Worm (Caenorhabditis elegans) whole organism, L4 larva: ENCODE measurements around the gene ttr-16.

ENCODE experiments used
- T20F7.1 ChIP-seq: fragments of 200-800 bp; sonication (Bioruptor generic); optimal IDR thresholded peaks from 2 replicates; lab custom pipeline; 2018; ENCODE audit warnings: mild to moderate bottlenecking, missing genetic modification characterization, missing compliant biosample characterization
- T26A8.4 ChIP-seq: fragments of 200-800 bp; sonication (Bioruptor generic); IDR thresholded peaks from 2 replicates; pipeline ENCODE4 v1.3.6; 2022; ENCODE audit warnings: missing genetic modification characterization, missing compliant biosample characterization
- ZK337.2 ChIP-seq: fragments of 200-800 bp; sonication (Bioruptor generic); IDR thresholded peaks from 2 replicates; pipeline ENCODE4 v1.3.6; 2022; ENCODE audit warnings: missing genetic modification reagents, missing genetic modification characterization, missing compliant biosample characterization
- ceh-20 ChIP-seq: fragments of 200-800 bp; sonication (Bioruptor generic); IDR thresholded peaks from 2 replicates; pipeline ENCODE4 v1.3.6; 2022; ENCODE audit warnings: missing genetic modification reagents, missing genetic modification characterization, missing compliant biosample characterization
- ceh-28 ChIP-seq: fragments of 150-350 bp; optimal IDR thresholded peaks from 2 replicates; lab custom pipeline; 2014; ENCODE audit warnings: missing biosample characterization, missing genetic modification reagents, missing genetic modification characterization
- ceh-32 ChIP-seq: sonication (generic microtip); optimal IDR thresholded peaks from 2 replicates; lab custom pipeline; 2016; ENCODE audit warnings: mild to moderate bottlenecking, missing genetic modification characterization, missing compliant biosample characterization; ENCODE audit not compliant: poor library complexity
- daf-16 ChIP-seq, 3 experiments: sonication (generic microtip); optimal IDR thresholded peaks; 2 replicates each; lab custom pipeline; 2016 to 2017; ENCODE audit warnings: missing genetic modification characterization in 3 of 3, missing genetic modification reagents in 3 of 3, mild to moderate bottlenecking in 2 of 3, missing compliant biosample characterization in 2 of 3, missing biosample characterization in 1 of 3, moderate library complexity in 1 of 3
- dmd-8 ChIP-seq: fragments of 200-800 bp; sonication (Bioruptor generic); IDR thresholded peaks from 2 replicates; pipeline ENCODE4 v1.3.6; 2022; ENCODE audit warnings: missing genetic modification characterization, missing compliant biosample characterization
- dmd-9 ChIP-seq: fragments of 200-800 bp; sonication (Bioruptor generic); IDR thresholded peaks from 2 replicates; pipeline ENCODE4 v1.3.6; 2022; ENCODE audit warnings: missing genetic modification reagents, missing genetic modification characterization, missing compliant biosample characterization
- dpl-1 ChIP-seq: fragments of 150-350 bp; optimal IDR thresholded peaks from 2 replicates; lab custom pipeline; 2014; ENCODE audit warnings: missing biosample characterization, missing genetic modification reagents, missing genetic modification characterization
- duxl-1 ChIP-seq: sonication (generic microtip); optimal IDR thresholded peaks from 2 replicates; lab custom pipeline; 2016; ENCODE audit warnings: mild to moderate bottlenecking, missing genetic modification characterization, moderate library complexity, missing compliant biosample characterization; ENCODE audit not compliant: poor library complexity
- fkh-10 ChIP-seq: fragments of 150-350 bp; optimal IDR thresholded peaks from 2 replicates; lab custom pipeline; 2014; ENCODE audit warnings: missing biosample characterization, missing genetic modification reagents, missing genetic modification characterization
- fos-1 ChIP-seq: fragments of 150-350 bp; optimal IDR thresholded peaks from 2 replicates; lab custom pipeline; 2014; ENCODE audit warnings: missing biosample characterization, missing genetic modification characterization
- hlh-11 ChIP-seq: fragments of 200-800 bp; sonication (Bioruptor generic); optimal IDR thresholded peaks from 2 replicates; lab custom pipeline; 2018; ENCODE audit warnings: mild to moderate bottlenecking, missing genetic modification characterization, missing compliant biosample characterization
- hlh-30 ChIP-seq: sonication (generic microtip); optimal IDR thresholded peaks from 2 replicates; lab custom pipeline; 2017; ENCODE audit warnings: antibody characterized with exemption, mild to moderate bottlenecking, missing genetic modification characterization, missing compliant biosample characterization; ENCODE audit not compliant: insufficient read depth
- hmg-1.1 ChIP-seq: fragments of 200-800 bp; sonication (Bioruptor generic); IDR thresholded peaks from 2 replicates; pipeline ENCODE4 v1.3.6; 2022; ENCODE audit warnings: missing genetic modification reagents, missing genetic modification characterization, missing compliant biosample characterization
- jun-1 ChIP-seq: fragments of 150-350 bp; optimal IDR thresholded peaks from 2 replicates; lab custom pipeline; 2014; ENCODE audit warnings: missing biosample characterization, missing genetic modification reagents, missing genetic modification characterization
- lin-1 ChIP-seq: fragments of 200-800 bp; sonication (Bioruptor generic); IDR thresholded peaks from 2 replicates; pipeline ENCODE4 v1.3.6; 2022; ENCODE audit warnings: missing genetic modification reagents, missing genetic modification characterization, missing compliant biosample characterization
- lin-15B ChIP-seq: fragments of 150-350 bp; sonication (generic microtip); optimal IDR thresholded peaks from 3 replicates; lab custom pipeline; 2014; ENCODE audit warnings: missing biosample characterization, missing genetic modification characterization
- lin-29 ChIP-seq: fragments of 200-800 bp; sonication (Bioruptor generic); IDR thresholded peaks from 2 replicates; pipeline ENCODE4 v1.3.6; 2022; ENCODE audit warnings: missing genetic modification reagents, missing genetic modification characterization, missing compliant biosample characterization
- lir-3 ChIP-seq: sonication (generic microtip); optimal IDR thresholded peaks from 2 replicates; lab custom pipeline; 2016; ENCODE audit warnings: mild to moderate bottlenecking, missing genetic modification characterization, missing compliant biosample characterization
- madf-5 ChIP-seq, 2 experiments: fragments of 200-800 bp; sonication (Bioruptor generic); IDR thresholded peaks; 2 replicates each; pipeline ENCODE4 v1.3.6; 2022; ENCODE audit warnings: missing compliant biosample characterization in 2 of 2, missing genetic modification characterization in 2 of 2
- madf-9 ChIP-seq: fragments of 200-800 bp; sonication (Bioruptor generic); conservative IDR thresholded peaks from 2 replicates; pipeline ENCODE4 v1.3.6; 2022; ENCODE audit warnings: missing genetic modification reagents, missing genetic modification characterization, missing compliant biosample characterization
- mdl-1 ChIP-seq, 2 experiments: fragments of 150-350 bp in 1 of 2; sonication (generic microtip) in 1 of 2; optimal IDR thresholded peaks; 2 replicates each; lab custom pipeline; 2014 to 2017; ENCODE audit warnings: missing biosample characterization in 2 of 2, missing genetic modification characterization in 2 of 2
- mdt-29 ChIP-seq: fragments of 200-800 bp; sonication (Bioruptor generic); IDR thresholded peaks from 2 replicates; pipeline ENCODE4 v1.3.6; 2022; ENCODE audit warnings: missing genetic modification reagents, missing genetic modification characterization, missing compliant biosample characterization
- mes-2 ChIP-seq: sonication (generic microtip); optimal IDR thresholded peaks from 2 replicates; lab custom pipeline; 2016; ENCODE audit warnings: missing genotype, mild to moderate bottlenecking, missing genetic modification characterization, missing compliant biosample characterization; ENCODE audit not compliant: poor library complexity, severe bottlenecking
- mxl-2 ChIP-seq: fragments of 200-800 bp; sonication (Bioruptor generic); conservative IDR thresholded peaks from 2 replicates; pipeline ENCODE4 v1.3.6; 2022; ENCODE audit warnings: missing genetic modification reagents, missing genetic modification characterization, missing compliant biosample characterization
- nhr-10 ChIP-seq: fragments of 150-350 bp; optimal IDR thresholded peaks from 2 replicates; lab custom pipeline; 2014; ENCODE audit warnings: missing biosample characterization, missing genetic modification characterization
- nhr-111 ChIP-seq: fragments of 200-800 bp; sonication (Bioruptor generic); optimal IDR thresholded peaks from 2 replicates; lab custom pipeline; 2018; ENCODE audit warnings: mild to moderate bottlenecking, missing genetic modification characterization, missing compliant biosample characterization
- nhr-237 ChIP-seq: sonication (generic microtip); optimal IDR thresholded peaks from 2 replicates; lab custom pipeline; 2017; ENCODE audit warnings: missing biosample characterization, missing genetic modification characterization
- nhr-25 ChIP-seq: sonication (generic microtip); optimal IDR thresholded peaks from 2 replicates; lab custom pipeline; 2017; ENCODE audit warnings: missing genetic modification characterization, mild to moderate bottlenecking, missing compliant biosample characterization, antibody characterized with exemption, moderate library complexity, borderline replicate concordance; ENCODE audit not compliant: insufficient read depth
- nhr-28 ChIP-seq: fragments of 150-350 bp; optimal IDR thresholded peaks from 2 replicates; lab custom pipeline; 2014; ENCODE audit warnings: missing biosample characterization, missing genetic modification characterization
- nhr-42 ChIP-seq: fragments of 200-800 bp; sonication (Bioruptor generic); IDR thresholded peaks from 2 replicates; pipeline ENCODE4 v1.3.6; 2022; ENCODE audit warnings: missing genetic modification characterization, missing compliant biosample characterization
- nhr-48 ChIP-seq: sonication (generic microtip); optimal IDR thresholded peaks from 2 replicates; lab custom pipeline; 2016; ENCODE audit warnings: mild to moderate bottlenecking, missing genetic modification characterization, missing compliant biosample characterization
- pha-4 ChIP-seq, 2 experiments: fragments of 150-350 bp in 1 of 2; fragments of 200-800 bp in 1 of 2; sonication (Bioruptor generic) in 1 of 2; IDR thresholded peaks in 1 of 2; optimal IDR thresholded peaks in 1 of 2; 2 replicates each; pipeline versions ENCODE4 v1.3.6 to Lab custom; 2014 to 2022; ENCODE audit warnings: missing genetic modification characterization in 2 of 2, missing genetic modification reagents in 2 of 2, missing biosample characterization in 1 of 2, missing compliant biosample characterization in 1 of 2
- php-3 ChIP-seq: fragments of 200-800 bp; sonication (Bioruptor generic); IDR thresholded peaks from 2 replicates; pipeline ENCODE4 v1.3.6; 2022; ENCODE audit warnings: missing genetic modification reagents, missing genetic modification characterization, missing compliant biosample characterization
- pqm-1 ChIP-seq: sonication (generic microtip); optimal IDR thresholded peaks from 2 replicates; lab custom pipeline; 2017; ENCODE audit warnings: missing biosample characterization, missing genetic modification characterization
- rbr-2 ChIP-seq: sonication (generic microtip); optimal IDR thresholded peaks from 2 replicates; lab custom pipeline; 2016; ENCODE audit warnings: missing genotype, missing genetic modification characterization, missing compliant biosample characterization
- sdz-12 ChIP-seq: fragments of 200-800 bp; sonication (Bioruptor generic); optimal IDR thresholded peaks from 2 replicates; lab custom pipeline; 2018; ENCODE audit warnings: mild to moderate bottlenecking, missing genetic modification characterization, missing compliant biosample characterization
- skn-1 ChIP-seq: fragments of 150-350 bp; optimal IDR thresholded peaks from 2 replicates; lab custom pipeline; 2014; ENCODE audit warnings: missing biosample characterization, missing genetic modification characterization
- spr-1 ChIP-seq: sonication (generic microtip); optimal IDR thresholded peaks from 2 replicates; lab custom pipeline; 2016; ENCODE audit warnings: mild to moderate bottlenecking, missing genetic modification characterization, missing compliant biosample characterization
- tra-1 ChIP-seq: fragments of 200-800 bp; sonication (Bioruptor generic); IDR thresholded peaks from 2 replicates; pipeline ENCODE4 v1.3.6; 2022; ENCODE audit warnings: missing genetic modification reagents, missing genetic modification characterization, missing compliant biosample characterization
- zfp-2 ChIP-seq: sonication (generic microtip); optimal IDR thresholded peaks from 2 replicates; lab custom pipeline; 2016; ENCODE audit warnings: mild to moderate bottlenecking, missing genetic modification characterization, missing compliant biosample characterization
- zfp-3 ChIP-seq: fragments of 200-800 bp; sonication (Bioruptor generic); conservative IDR thresholded peaks from 2 replicates; pipeline ENCODE4 v1.3.6; 2022; ENCODE audit warnings: missing genetic modification reagents, missing genetic modification characterization, missing compliant biosample characterization
- ztf-11 ChIP-seq: fragments of 150-350 bp; optimal IDR thresholded peaks from 2 replicates; lab custom pipeline; 2014; ENCODE audit warnings: missing biosample characterization, missing genetic modification characterization
- ztf-7 ChIP-seq: fragments of 150-350 bp; optimal IDR thresholded peaks from 2 replicates; lab custom pipeline; 2014; ENCODE audit warnings: missing biosample characterization, missing genetic modification characterization

Gene ttr-16

ce11 chrIV:11026648-11027047 is 37.3 kb downstream of the ttr-16 start (continued):
- TF ChIP-seq mes-2 (tag; lab: Kevin White, UChicago), result peak; percentile 15
- peak; percentile 14; the same call in 1 of the 2 replicates for TF ChIP-seq hmg-1.1
- TF ChIP-seq fkh-10 (GFP tag; lab: Kevin White, UChicago), result peak; percentile 32
- no peak for TF ChIP-seq zfp-2 (tag; lab: Kevin White, UChicago)
- no peak for TF ChIP-seq fos-1 (tag; lab: Kevin White, UChicago)
- no peak for TF ChIP-seq lin-1 (GFP tag; lab: Robert Waterston, UW)
- TF ChIP-seq lir-3 (tag; lab: Kevin White, UChicago), result no peak
- no peak for TF ChIP-seq pqm-1 (tag; lab: Kevin White, UChicago)
- TF ChIP-seq lin-15B, result no peak
- TF ChIP-seq mdl-1 (tag; optimal IDR thresholded peaks at IDR 0.05; lab: Kevin White, UChicago), result no peak
- TF ChIP-seq T26A8.4 (GFP tag; lab: Robert Waterston, UW), result peak; percentile 12; the same call in 1 of the 2 replicates
- peak; percentile 18 for TF ChIP-seq nhr-28 (tag; lab: Kevin White, UChicago)
- TF ChIP-seq ZK337.2 (GFP tag; lab: Robert Waterston, UW), result no peak
- TF ChIP-seq nhr-25 (tag; lab: Kevin White, UChicago), result no peak
- TF ChIP-seq ztf-11 (tag; lab: Kevin White, UChicago), result no peak
- no peak for TF ChIP-seq dmd-9
- peak; percentile 29; the same call in 1 of the 2 replicates for TF ChIP-seq tra-1 (GFP tag; lab: Robert Waterston, UW)
- peak; percentile 19 for TF ChIP-seq nhr-111
- TF ChIP-seq dmd-8 (GFP tag; lab: Robert Waterston, UW), result no peak
- no peak for TF ChIP-seq sdz-12
- TF ChIP-seq skn-1 (tag; lab: Kevin White, UChicago), result no peak
- no peak for TF ChIP-seq zfp-3 (GFP tag; lab: Robert Waterston, UW)
- TF ChIP-seq lin-29 (GFP tag; lab: Robert Waterston, UW), result no peak
- TF ChIP-seq madf-9 (GFP tag; lab: Robert Waterston, UW), result no peak
- no peak for TF ChIP-seq nhr-48 (tag; lab: Kevin White, UChicago)
- TF ChIP-seq hlh-30 (tag; lab: Kevin White, UChicago), result no peak
- no peak for TF ChIP-seq duxl-1 (tag; lab: Kevin White, UChicago)
- no peak for TF ChIP-seq mxl-2
- TF ChIP-seq dpl-1 (GFP tag; lab: Kevin White, UChicago), result peak; percentile 23
- peak; percentile 7; the same call in 1 of the 2 replicates for TF ChIP-seq ceh-20 (GFP tag; lab: Robert Waterston, UW)
- peak; percentile 19 for TF ChIP-seq hlh-11 (tag; lab: Kevin White, UChicago)

DNA sequence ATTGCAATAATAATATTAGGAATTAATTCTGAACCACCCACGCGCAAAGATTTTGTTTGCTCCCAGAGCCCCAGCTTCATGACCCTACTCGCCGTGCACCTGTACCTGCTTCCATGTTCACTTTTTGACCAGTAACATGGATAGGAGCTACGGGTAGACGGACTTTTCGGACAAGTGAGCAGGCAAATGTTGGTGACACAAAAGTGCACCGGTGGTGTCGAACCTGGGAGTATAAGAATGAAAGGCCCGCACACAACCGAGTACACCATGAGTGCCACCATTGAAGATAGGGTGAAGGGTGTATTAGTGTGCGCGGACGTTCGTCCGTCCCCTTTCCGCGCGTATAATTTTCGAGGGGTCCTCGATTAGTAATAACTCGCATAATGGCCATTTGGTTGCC is 38.0 kb downstream of the ttr-16 start:
- no peak for TF ChIP-seq jun-1 (tag; lab: Kevin White, UChicago)
- peak; percentile 57; the same call in 1 of the 2 replicates for TF ChIP-seq mdt-29 (GFP tag; lab: Robert Waterston, UW)
- peak; percentile 42 for TF ChIP-seq rbr-2
- peak; percentile 31 for TF ChIP-seq T20F7.1
- TF ChIP-seq lir-3 (tag; lab: Kevin White, UChicago), result peak; percentile 17
- TF ChIP-seq pha-4 (GFP tag; IDR thresholded peaks at IDR 0.05; lab: Robert Waterston, UW), result peak; percentile 77
- no peak for TF ChIP-seq pha-4 (tag; optimal IDR thresholded peaks at IDR 0.05; lab: Kevin White, UChicago)
- TF ChIP-seq nhr-237, result no peak
- TF ChIP-seq hlh-11 (tag; lab: Kevin White, UChicago), result no peak
- TF ChIP-seq hmg-1.1, result no peak
- peak; percentile 86 for TF ChIP-seq dmd-8 (GFP tag; lab: Robert Waterston, UW)
- no peak for TF ChIP-seq ceh-32
- no peak for TF ChIP-seq nhr-10
- peak; percentile 72 for TF ChIP-seq T26A8.4 (GFP tag; lab: Robert Waterston, UW)
- TF ChIP-seq nhr-42 (GFP tag; lab: Robert Waterston, UW), result peak; percentile 50; the same call in 1 of the 2 replicates
- TF ChIP-seq fos-1 (tag; lab: Kevin White, UChicago), result no peak
- TF ChIP-seq mxl-2, result 0 out of 2 replicates have a peak, but pooled peaks have one; percentile 23
- no peak for TF ChIP-seq dmd-9
- peak; percentile 31 to 64 for TF ChIP-seq daf-16 (GFP tag; optimal IDR thresholded peaks at IDR 0.05; lab: Kevin White, UChicago)
- TF ChIP-seq daf-16 (tag; optimal IDR thresholded peaks at IDR 0.05; lab: Kevin White, UChicago), result peak; percentile 17
- TF ChIP-seq nhr-25 (tag; lab: Kevin White, UChicago), result no peak
- no peak for TF ChIP-seq ceh-28
- no peak for TF ChIP-seq ztf-7
- peak; percentile 77 for TF ChIP-seq spr-1 (tag; lab: Kevin White, UChicago)
- peak; percentile 67 for TF ChIP-seq zfp-3 (GFP tag; lab: Robert Waterston, UW)
- peak; percentile 42 for TF ChIP-seq zfp-2 (tag; lab: Kevin White, UChicago)
- TF ChIP-seq dpl-1 (GFP tag; lab: Kevin White, UChicago), result no peak
- peak; percentile 28 to 76; a peak in 1 of 4 replicates for TF ChIP-seq madf-5 (GFP tag; IDR thresholded peaks at IDR 0.05; lab: Robert Waterston, UW)
- peak; percentile 79 for TF ChIP-seq php-3
